Fruit fly (Drosophila melanogaster) whole organism, pupa: ENCODE results near the gene CG12877.
A peak's percentile ranks its signal among the peaks of the same experiment; 100 is the strongest.

Source experiments
- CG10348 ChIP-seq: fragments of 200-800 bp; sonication (Bioruptor generic); IDR thresholded peaks from 2 replicates; pipeline ENCODE4 v1.3.6; 2022; ENCODE audit warnings: missing biosample characterization, missing genetic modification characterization
- CG12605 ChIP-seq: fragments of 200-800 bp; sonication (Bioruptor generic); IDR thresholded peaks from 2 replicates; pipeline ENCODE4 v1.3.6; 2022; ENCODE audit warnings: missing biosample characterization, missing genetic modification characterization
- CG13204 ChIP-seq: fragments of 200-800 bp; sonication (Bioruptor generic); optimal IDR thresholded peaks from 2 replicates; lab custom pipeline; 2018; ENCODE audit warnings: missing biosample characterization, mild to moderate bottlenecking, missing genetic modification characterization, moderate library complexity
- CG14655 ChIP-seq: fragments of 200-800 bp; sonication (Bioruptor generic); optimal IDR thresholded peaks from 3 replicates; lab custom pipeline; 2017; ENCODE audit warnings: mild to moderate bottlenecking, missing biosample characterization, missing genetic modification reagents, missing genetic modification characterization
- CG15710 ChIP-seq: fragments of 200-800 bp; sonication (Bioruptor generic); optimal IDR thresholded peaks from 2 replicates; lab custom pipeline; 2018; ENCODE audit warnings: missing biosample characterization, mild to moderate bottlenecking, missing genetic modification characterization, moderate library complexity
- CG17806 ChIP-seq: fragments of 200-800 bp; sonication (Bioruptor generic); optimal IDR thresholded peaks from 2 replicates; lab custom pipeline; 2018; ENCODE audit warnings: missing biosample characterization, mild to moderate bottlenecking, missing genetic modification characterization, moderate library complexity
- CG32121 ChIP-seq: fragments of 200-800 bp; sonication (Bioruptor generic); IDR thresholded peaks from 2 replicates; pipeline ENCODE4 v1.3.6; 2022; ENCODE audit warnings: missing biosample characterization, missing genetic modification characterization
- CG34367 ChIP-seq: fragments of 200-800 bp; sonication (Bioruptor generic); optimal IDR thresholded peaks from 2 replicates; lab custom pipeline; 2018; ENCODE audit warnings: missing biosample characterization, mild to moderate bottlenecking, missing genetic modification characterization
- CG4496 ChIP-seq: fragments of 200-800 bp; sonication (Bioruptor generic); IDR thresholded peaks from 3 replicates; pipeline ENCODE4 v1.3.6; 2022; ENCODE audit warnings: missing biosample characterization, missing genetic modification characterization
- CG8159 ChIP-seq: fragments of 200-800 bp; sonication (Bioruptor generic); optimal IDR thresholded peaks from 3 replicates; lab custom pipeline; 2018; ENCODE audit warnings: missing biosample characterization, mild to moderate bottlenecking, missing genetic modification characterization, moderate library complexity
- CG8301 ChIP-seq: fragments of 200-800 bp; sonication (Bioruptor generic); optimal IDR thresholded peaks from 2 replicates; lab custom pipeline; 2018; ENCODE audit warnings: missing biosample characterization, mild to moderate bottlenecking, missing genetic modification characterization
- CG9948 ChIP-seq: fragments of 200-800 bp; sonication (Bioruptor generic); optimal IDR thresholded peaks from 2 replicates; lab custom pipeline; 2018; ENCODE audit warnings: missing biosample characterization, mild to moderate bottlenecking, missing genetic modification characterization, moderate library complexity
- D1 ChIP-seq: fragments of 200-800 bp; sonication (Bioruptor generic); optimal IDR thresholded peaks from 2 replicates; lab custom pipeline; 2018; ENCODE audit warnings: missing biosample characterization, mild to moderate bottlenecking, missing genetic modification characterization, moderate library complexity
- EcR ChIP-seq: fragments of 200-800 bp; sonication (Bioruptor generic); optimal IDR thresholded peaks from 3 replicates; lab custom pipeline; 2019; ENCODE audit warnings: missing biosample characterization, missing genetic modification characterization, mild to moderate bottlenecking, moderate library complexity, missing genetic modification reagents
- Ets98B ChIP-seq: fragments of 200-800 bp; sonication (Bioruptor generic); IDR thresholded peaks from 2 replicates; pipeline ENCODE4 v1.3.6; 2022; ENCODE audit warnings: missing biosample characterization, missing genetic modification characterization
- Pif1A ChIP-seq: fragments of 200-800 bp; sonication (Bioruptor generic); optimal IDR thresholded peaks from 3 replicates; lab custom pipeline; 2016; ENCODE audit warnings: missing biosample characterization, missing genetic modification characterization
- Pif1B ChIP-seq: fragments of 200-800 bp; sonication (Bioruptor generic); optimal IDR thresholded peaks from 3 replicates; lab custom pipeline; 2016; ENCODE audit warnings: missing biosample characterization, missing genetic modification characterization
- Snoo ChIP-seq: fragments of 200-800 bp; sonication (Bioruptor generic); optimal IDR thresholded peaks from 3 replicates; lab custom pipeline; 2017; ENCODE audit warnings: missing biosample characterization, mild to moderate bottlenecking, missing genetic modification characterization, inconsistent platforms
- fd96Ca ChIP-seq: fragments of 200-800 bp; sonication (Bioruptor generic); IDR thresholded peaks from 3 replicates; pipeline ENCODE4 v1.3.6; 2022; ENCODE audit warnings: missing biosample characterization, missing genetic modification characterization
- gl ChIP-seq: fragments of 200-800 bp; sonication (Bioruptor generic); optimal IDR thresholded peaks from 2 replicates; lab custom pipeline; 2018; ENCODE audit warnings: missing biosample characterization, mild to moderate bottlenecking, missing genetic modification characterization
- rn ChIP-seq: fragments of 200-800 bp; sonication (Bioruptor generic); IDR thresholded peaks from 2 replicates; pipeline ENCODE4 v1.3.6; 2022; ENCODE audit warnings: missing biosample characterization, missing genetic modification characterization

The CG12877 gene

dm6 chr3R:27706581-27707181 lies at the start of gene CG12877, which contains the start of gene CROT:
Gene CG12877, plus strand, starts transcription at chr3R:27707100.
Gene CROT, minus strand, starts transcription at chr3R:27706751.
- TF ChIP-seq gl (no peak), EcR (GFP tag; lab: Kevin White, UChicago) (no peak), CG12605 (GFP tag; lab: Robert Waterston, UW) (no peak), CG14655 (GFP tag; lab: Kevin White, UChicago) (no peak), CG9948 (peak; percentile 76), D1 (tag; lab: Kevin White, UChicago) (no peak), CG8159 (tag; lab: Kevin White, UChicago) (peak; percentile 75), CG17806 (peak; percentile 67), CG4496 (GFP tag; lab: Robert Waterston, UW) (peak; percentile 84), CG13204 (GFP tag; lab: Kevin White, UChicago) (no peak), rn (GFP tag; lab: Robert Waterston, UW) (peak; percentile 49; the same call in 1 of the 2 replicates), CG8301 (tag; lab: Kevin White, UChicago) (peak; percentile 47), Snoo (peak; percentile 77), fd96Ca (GFP tag; lab: Robert Waterston, UW) (peak; percentile 82), Pif1A (GFP tag; lab: Kevin White, UChicago) (peak; percentile 54), Pif1B (GFP tag; lab: Kevin White, UChicago) (peak; percentile 61), CG32121 (peak; percentile 75), CG34367 (tag; lab: Kevin White, UChicago) (peak; percentile 73), CG15710 (tag; lab: Kevin White, UChicago) (peak; percentile 79), Ets98B (GFP tag; lab: Robert Waterston, UW) (peak; percentile 87), CG10348 (GFP tag; lab: Robert Waterston, UW) (no peak)

- TF ChIP-seq CG34367 (tag; lab: Kevin White, UChicago) = no peak
- TF ChIP-seq Pif1A (GFP tag; lab: Kevin White, UChicago) = no peak
- no peak for TF ChIP-seq gl
- no peak for TF ChIP-seq CG32121
- TF ChIP-seq Ets98B (GFP tag; lab: Robert Waterston, UW) = no peak
These were observed 46.7 kb upstream of the CG12877 start, which contains the start of gene Mlc1 for dm6 chr3R:27660127-27660579. Gene Mlc1, minus strand, starts transcription at chr3R:27660177.

dm6 chr3R:27661389-27661788 lies 45.5 kb upstream of the CG12877 start:
- TF ChIP-seq CG15710 (tag; lab: Kevin White, UChicago) (no peak), CG9948 (no peak), CG12605 (GFP tag; lab: Robert Waterston, UW) (peak; percentile 87)

- no peak for TF ChIP-seq CG32121
- no peak for TF ChIP-seq CG8159 (tag; lab: Kevin White, UChicago)
- no peak for TF ChIP-seq Ets98B (GFP tag; lab: Robert Waterston, UW)
- TF ChIP-seq CG4496 (GFP tag; lab: Robert Waterston, UW) = no peak
These were observed 44.9 kb upstream of the CG12877 start, which contains the start of gene unc80 for dm6 chr3R:27661971-27662489. Gene unc80, plus strand, starts transcription at chr3R:27662439.

dm6 chr3R:27662857-27663256 lies 44.0 kb upstream of the CG12877 start:
- TF ChIP-seq CG12605 (GFP tag; lab: Robert Waterston, UW) (peak; percentile 93), CG13204 (GFP tag; lab: Kevin White, UChicago) (no peak)

dm6 chr3R:27677174-27677726 lies 29.6 kb upstream of the CG12877 start, which contains the start of gene Hsdl2:
Gene Hsdl2, plus strand, starts transcription at chr3R:27677522.
- TF ChIP-seq fd96Ca (GFP tag; lab: Robert Waterston, UW) (peak; percentile 27; the same call in 1 of the 3 replicates), Ets98B (GFP tag; lab: Robert Waterston, UW) (peak; percentile 46), CG32121 (peak; percentile 50; the same call in 1 of the 2 replicates), Pif1A (GFP tag; lab: Kevin White, UChicago) (peak; percentile 84), Snoo (no peak), CG15710 (tag; lab: Kevin White, UChicago) (peak; percentile 52), gl (peak; percentile 98), CG10348 (GFP tag; lab: Robert Waterston, UW) (no peak), CG13204 (GFP tag; lab: Kevin White, UChicago) (peak; percentile 91), CG8301 (tag; lab: Kevin White, UChicago) (peak; percentile 83), CG4496 (GFP tag; lab: Robert Waterston, UW) (peak; percentile 32; the same call in 2 of the 3 replicates), CG14655 (GFP tag; lab: Kevin White, UChicago) (peak; percentile 87), CG8159 (tag; lab: Kevin White, UChicago) (peak; percentile 61), CG12605 (GFP tag; lab: Robert Waterston, UW) (peak; percentile 75), Pif1B (GFP tag; lab: Kevin White, UChicago) (peak; percentile 81), CG34367 (tag; lab: Kevin White, UChicago) (peak; percentile 74), D1 (tag; lab: Kevin White, UChicago) (no peak), rn (GFP tag; lab: Robert Waterston, UW) (no peak), CG17806 (peak; percentile 71), CG9948 (no peak), EcR (GFP tag; lab: Kevin White, UChicago) (no peak)
